Worm (Caenorhabditis elegans) whole organism, young adult: ENCODE data around the gene F32H5.4.

ENCODE experiments used
- C06A6.2 ChIP-seq: fragments of 200-800 bp; sonication (Bioruptor generic); conservative IDR thresholded peaks from 2 replicates; pipeline ENCODE4 v1.3.6; 2022; ENCODE audit warnings: missing genetic modification characterization, missing compliant biosample characterization
- F10E7.11 ChIP-seq: sonication (generic microtip); optimal IDR thresholded peaks from 2 replicates; lab custom pipeline; 2017; ENCODE audit warnings: mild to moderate bottlenecking, missing genetic modification characterization, moderate library complexity, missing compliant biosample characterization
- F22D6.2 ChIP-seq: sonication (generic microtip); optimal IDR thresholded peaks from 2 replicates; lab custom pipeline; 2016; ENCODE audit warnings: mild to moderate bottlenecking, missing genetic modification characterization, missing compliant biosample characterization
- F55B11.4 ChIP-seq: sonication (generic microtip); optimal IDR thresholded peaks from 2 replicates; lab custom pipeline; 2016; ENCODE audit warnings: missing compliant biosample characterization, missing genetic modification characterization, borderline replicate concordance; ENCODE audit not compliant: insufficient read depth
- F57C9.4 ChIP-seq: sonication (generic microtip); optimal IDR thresholded peaks from 2 replicates; lab custom pipeline; 2017; ENCODE audit warnings: mild to moderate bottlenecking, missing genetic modification characterization, missing compliant biosample characterization
- Y53F4B.3 ChIP-seq: fragments of 200-800 bp; sonication (Bioruptor generic); IDR thresholded peaks from 2 replicates; pipeline ENCODE4 v1.3.6; 2022; ENCODE audit warnings: missing genetic modification reagents, missing genetic modification characterization, missing compliant biosample characterization
- ama-1 ChIP-seq, 3 experiments: fragments of 150-350 bp in 1 of 3; sonication (generic microtip) in 2 of 3; optimal IDR thresholded peaks; 2 replicates each; lab custom pipeline; 2014 to 2018; ENCODE audit warnings: missing biosample characterization in 2 of 3, missing genetic modification characterization in 2 of 3, missing genetic modification reagents in 2 of 3
- atf-7 ChIP-seq: sonication (generic microtip); optimal IDR thresholded peaks from 2 replicates; lab custom pipeline; 2017; ENCODE audit warnings: mild to moderate bottlenecking, missing genetic modification characterization, missing compliant biosample characterization
- attf-3 ChIP-seq: fragments of 200-800 bp; sonication (Bioruptor generic); conservative IDR thresholded peaks from 2 replicates; pipeline ENCODE4 v1.3.6; 2022; ENCODE audit warnings: missing genetic modification reagents, missing genetic modification characterization, missing compliant biosample characterization
- ceh-27 ChIP-seq: fragments of 200-800 bp; sonication (Bioruptor generic); optimal IDR thresholded peaks from 2 replicates; lab custom pipeline; 2018; ENCODE audit warnings: mild to moderate bottlenecking, missing genetic modification characterization, moderate library complexity, missing compliant biosample characterization
- ceh-79 ChIP-seq: sonication (generic microtip); optimal IDR thresholded peaks from 2 replicates; lab custom pipeline; 2017; ENCODE audit warnings: mild to moderate bottlenecking, missing genetic modification characterization, missing compliant biosample characterization
- dpl-1 ChIP-seq: fragments of 150-350 bp; optimal IDR thresholded peaks from 2 replicates; lab custom pipeline; 2014; ENCODE audit warnings: missing biosample characterization, missing genetic modification reagents, missing genetic modification characterization
- efl-1 ChIP-seq: fragments of 150-350 bp; optimal IDR thresholded peaks from 2 replicates; lab custom pipeline; 2014; ENCODE audit warnings: missing biosample characterization, missing genetic modification reagents, missing genetic modification characterization
- ekl-4 ChIP-seq: fragments of 200-800 bp; sonication (Bioruptor generic); IDR thresholded peaks from 2 replicates; pipeline ENCODE4 v1.3.6; 2022; ENCODE audit warnings: missing genetic modification reagents, missing genetic modification characterization, missing compliant biosample characterization
- him-1 ChIP-seq: sonication (generic microtip); optimal IDR thresholded peaks from 2 replicates; lab custom pipeline; 2016; ENCODE audit warnings: missing genotype, missing genetic modification reagents, missing genetic modification characterization, missing compliant biosample characterization
- lin-35 ChIP-seq, 3 experiments: fragments of 150-350 bp in 2 of 3; sonication (generic microtip) in 1 of 3; optimal IDR thresholded peaks; 2 replicates each; lab custom pipeline; 2014 to 2018; ENCODE audit warnings: missing biosample characterization in 3 of 3, missing genetic modification characterization in 3 of 3, missing genetic modification reagents in 3 of 3
- lin-54 ChIP-seq: fragments of 200-800 bp; sonication (Bioruptor generic); optimal IDR thresholded peaks from 2 replicates; lab custom pipeline; 2018; ENCODE audit warnings: mild to moderate bottlenecking, missing genetic modification characterization, missing compliant biosample characterization
- lsl-1 ChIP-seq: fragments of 200-800 bp; sonication (Bioruptor generic); optimal IDR thresholded peaks from 2 replicates; lab custom pipeline; 2018; ENCODE audit warnings: mild to moderate bottlenecking, missing genetic modification characterization, moderate library complexity, missing compliant biosample characterization
- lsy-27 ChIP-seq: sonication (generic microtip); optimal IDR thresholded peaks from 2 replicates; lab custom pipeline; 2017; ENCODE audit warnings: missing genetic modification characterization, mild to moderate bottlenecking, missing compliant biosample characterization, antibody characterized with exemption, missing genotype, borderline replicate concordance; ENCODE audit not compliant: insufficient read depth
- madf-6 ChIP-seq: fragments of 200-800 bp; sonication (Bioruptor generic); IDR thresholded peaks from 2 replicates; pipeline ENCODE4 v1.3.6; 2022; ENCODE audit warnings: missing genetic modification reagents, missing genetic modification characterization, missing compliant biosample characterization
- madf-8 ChIP-seq: fragments of 200-800 bp; sonication (Bioruptor generic); conservative IDR thresholded peaks from 2 replicates; pipeline ENCODE4 v1.3.6; 2022; ENCODE audit warnings: missing genetic modification reagents, missing genetic modification characterization, missing compliant biosample characterization
- mel-28 ChIP-seq: sonication (generic microtip); optimal IDR thresholded peaks from 2 replicates; lab custom pipeline; 2016; ENCODE audit warnings: borderline replicate concordance, mild to moderate bottlenecking, missing genetic modification characterization, missing compliant biosample characterization
- nfyb-1 ChIP-seq: fragments of 200-800 bp; sonication (Bioruptor generic); IDR thresholded peaks from 2 replicates; pipeline ENCODE4 v1.3.6; 2022; ENCODE audit warnings: missing genetic modification reagents, missing genetic modification characterization, missing compliant biosample characterization
- rcor-1 ChIP-seq: fragments of 200-800 bp; sonication (Bioruptor generic); IDR thresholded peaks from 2 replicates; pipeline ENCODE4 v1.3.6; 2022; ENCODE audit warnings: missing genetic modification reagents, missing genetic modification characterization, missing compliant biosample characterization
- sdz-38 ChIP-seq: sonication (generic microtip); optimal IDR thresholded peaks from 2 replicates; lab custom pipeline; 2016; ENCODE audit warnings: missing genotype, missing genetic modification characterization, missing compliant biosample characterization
- snpc-4 ChIP-seq, 5 experiments: fragments of 150-350 bp in 1 of 5; sonication (generic microtip) in 4 of 5; optimal IDR thresholded peaks; 2 replicates each; lab custom pipeline; 2014 to 2018; ENCODE audit warnings: missing genetic modification characterization in 5 of 5, missing biosample characterization in 3 of 5, antibody characterized with exemption in 2 of 5, mild to moderate bottlenecking in 2 of 5, missing compliant biosample characterization in 2 of 5, missing genotype in 2 of 5, moderate library complexity in 2 of 5, missing genetic modification reagents in 1 of 5
- somi-1 ChIP-seq: fragments of 200-800 bp; sonication (Bioruptor generic); optimal IDR thresholded peaks from 2 replicates; lab custom pipeline; 2018; ENCODE audit warnings: mild to moderate bottlenecking, missing genetic modification characterization, missing compliant biosample characterization
- sptf-2 ChIP-seq: fragments of 200-800 bp; sonication (Bioruptor generic); optimal IDR thresholded peaks from 2 replicates; lab custom pipeline; 2018; ENCODE audit warnings: mild to moderate bottlenecking, missing genetic modification characterization, missing compliant biosample characterization
- tbx-9 ChIP-seq: sonication (generic microtip); optimal IDR thresholded peaks from 2 replicates; lab custom pipeline; 2016; ENCODE audit warnings: borderline replicate concordance, missing genetic modification characterization, inconsistent platforms, missing compliant biosample characterization
- tlf-1 ChIP-seq: fragments of 200-800 bp; sonication (Bioruptor generic); optimal IDR thresholded peaks from 2 replicates; lab custom pipeline; 2018; ENCODE audit warnings: mild to moderate bottlenecking, missing genetic modification characterization, missing compliant biosample characterization
- unc-130 ChIP-seq: sonication (generic microtip); optimal IDR thresholded peaks from 2 replicates; lab custom pipeline; 2016; ENCODE audit warnings: missing genetic modification reagents, missing genetic modification characterization, missing compliant biosample characterization
- zfh-2 ChIP-seq: fragments of 200-800 bp; sonication (Bioruptor generic); conservative IDR thresholded peaks from 2 replicates; pipeline ENCODE4 v1.3.6; 2022; ENCODE audit warnings: missing genetic modification reagents, missing genetic modification characterization, missing compliant biosample characterization
- ztf-18 ChIP-seq: sonication (generic microtip); optimal IDR thresholded peaks from 2 replicates; lab custom pipeline; 2016; ENCODE audit warnings: missing genotype, mild to moderate bottlenecking, missing genetic modification characterization, missing compliant biosample characterization
- ztf-22 ChIP-seq: fragments of 200-800 bp; sonication (Bioruptor generic); optimal IDR thresholded peaks from 2 replicates; lab custom pipeline; 2018; ENCODE audit warnings: mild to moderate bottlenecking, missing genetic modification characterization, moderate library complexity, missing compliant biosample characterization
- ztf-25 ChIP-seq: fragments of 200-800 bp; sonication (Bioruptor generic); IDR thresholded peaks from 2 replicates; pipeline ENCODE4 v1.3.6; 2022; ENCODE audit warnings: missing genetic modification reagents, missing genetic modification characterization, missing compliant biosample characterization
- ztf-3 ChIP-seq: fragments of 200-800 bp; sonication (Bioruptor generic); optimal IDR thresholded peaks from 2 replicates; lab custom pipeline; 2018; ENCODE audit warnings: mild to moderate bottlenecking, missing genetic modification characterization, missing compliant biosample characterization

Gene F32H5.4

ce11 chrV:13396426-13396825 is 36.1 kb downstream of the F32H5.4 start:
- 0 out of 2 replicates have a peak, but pooled peaks have one; percentile 16 for TF ChIP-seq rcor-1 (GFP tag; lab: Robert Waterston, UW)
- TF ChIP-seq somi-1 (GFP tag; lab: Kevin White, UChicago): peak; percentile 59
- TF ChIP-seq F22D6.2 (tag; lab: Kevin White, UChicago): no peak
- TF ChIP-seq atf-7: no peak
- peak; percentile 8 for TF ChIP-seq ceh-79 (tag; lab: Kevin White, UChicago)
- TF ChIP-seq zfh-2: peak; percentile 67
- TF ChIP-seq ceh-27 (GFP tag; lab: Kevin White, UChicago): peak; percentile 80

DNA sequence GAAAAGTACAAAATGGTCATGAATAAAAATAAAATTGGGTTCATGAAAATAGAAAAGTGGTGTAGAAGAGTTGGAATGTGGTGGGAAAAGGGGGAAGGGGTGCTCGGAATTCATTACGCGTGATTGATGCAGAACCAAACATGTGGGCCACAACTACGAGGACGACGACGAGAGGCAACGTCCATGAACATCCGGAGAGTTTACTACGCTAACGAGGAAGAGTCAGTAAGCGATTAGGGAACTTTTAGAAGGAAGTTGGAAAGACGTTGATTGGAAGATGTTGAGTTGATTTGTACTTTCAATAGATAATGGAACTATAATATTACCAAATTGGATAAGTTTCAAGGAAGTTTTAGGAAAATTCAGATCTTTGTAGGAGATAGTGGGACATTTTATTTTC is 41.3 kb downstream of the F32H5.4 start:
- TF ChIP-seq snpc-4 (GFP tag; optimal IDR thresholded peaks at IDR 0.05; lab: Kevin White, UChicago): no peak
- no peak for TF ChIP-seq snpc-4 (tag; optimal IDR thresholded peaks at IDR 0.05; lab: Kevin White, UChicago)
- no peak for TF ChIP-seq ztf-22 (GFP tag; lab: Kevin White, UChicago)
- no peak for TF ChIP-seq ztf-25 (GFP tag; lab: Robert Waterston, UW)
- TF ChIP-seq ekl-4 (GFP tag; lab: Robert Waterston, UW): no peak
- TF ChIP-seq lin-54 (GFP tag; lab: Kevin White, UChicago): no peak
- no peak for TF ChIP-seq rcor-1 (GFP tag; lab: Robert Waterston, UW)

DNA sequence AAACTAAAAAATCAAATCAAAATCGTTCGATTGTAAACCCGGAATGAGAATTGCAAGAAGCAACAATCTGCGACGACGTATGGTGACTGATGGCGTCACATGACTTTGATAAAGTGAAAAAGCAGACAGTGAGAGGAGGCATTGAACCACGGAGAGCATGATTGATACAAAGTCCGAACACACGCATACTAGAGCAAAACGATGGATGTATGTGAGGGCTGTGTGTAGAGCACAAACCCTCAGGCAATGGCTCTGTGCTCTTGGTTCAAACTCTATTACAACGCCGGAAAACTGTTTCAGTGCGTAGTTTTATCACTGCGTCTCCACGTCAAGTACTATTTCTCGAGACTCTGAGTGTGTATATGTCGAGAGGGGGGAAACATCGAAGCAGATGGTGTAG is 42.2 kb downstream of the F32H5.4 start:
- TF ChIP-seq somi-1 (GFP tag; lab: Kevin White, UChicago): peak; percentile 24
- TF ChIP-seq sptf-2 (GFP tag; lab: Kevin White, UChicago): no peak
- no peak for TF ChIP-seq F10E7.11 (tag; lab: Kevin White, UChicago)
- no peak for TF ChIP-seq ama-1 (optimal IDR thresholded peaks at IDR 0.05; lab: Kevin White, UChicago)
- no peak for TF ChIP-seq ama-1 (GFP tag; optimal IDR thresholded peaks at IDR 0.05; lab: Kevin White, UChicago)
- TF ChIP-seq sdz-38 (tag; lab: Kevin White, UChicago): no peak

ce11 chrV:13406032-13406431 is 45.7 kb downstream of the F32H5.4 start, which contains the start of gene cutl-1:
Gene cutl-1 (minus strand): TSS chrV:13406114.
- no peak for TF ChIP-seq him-1 (tag; lab: Kevin White, UChicago)
- peak; percentile 49 for TF ChIP-seq lsl-1 (GFP tag; lab: Kevin White, UChicago)
- TF ChIP-seq madf-6 (GFP tag; lab: Robert Waterston, UW): peak; percentile 73
- peak; percentile 60 for TF ChIP-seq madf-8 (GFP tag; lab: Robert Waterston, UW)
- peak; percentile 89 for TF ChIP-seq attf-3
- TF ChIP-seq, all 124 proteins: peak for 4

- TF ChIP-seq dpl-1 (GFP tag; lab: Kevin White, UChicago): no peak
- no peak for TF ChIP-seq lsy-27
- TF ChIP-seq unc-130: no peak
- no peak for TF ChIP-seq mel-28 (tag; lab: Kevin White, UChicago)
- no peak for TF ChIP-seq nfyb-1 (GFP tag; lab: Robert Waterston, UW)
- no peak for TF ChIP-seq ama-1 (optimal IDR thresholded peaks at IDR 0.05; lab: Kevin White, UChicago)
- TF ChIP-seq ama-1 (GFP tag; optimal IDR thresholded peaks at IDR 0.05; lab: Kevin White, UChicago): no peak
- TF ChIP-seq ztf-18: no peak
- TF ChIP-seq lin-54 (GFP tag; lab: Kevin White, UChicago): no peak
- no peak for TF ChIP-seq F57C9.4 (tag; lab: Kevin White, UChicago)
- no peak for TF ChIP-seq lin-35 (GFP tag; optimal IDR thresholded peaks at IDR 0.05; lab: Kevin White, UChicago)
- TF ChIP-seq efl-1 (GFP tag; lab: Kevin White, UChicago): no peak
- no peak for TF ChIP-seq Y53F4B.3 (GFP tag; lab: Robert Waterston, UW)
- no peak for TF ChIP-seq C06A6.2 (GFP tag; lab: Robert Waterston, UW)
- TF ChIP-seq F55B11.4 (tag; lab: Kevin White, UChicago): no peak
- TF ChIP-seq ztf-3 (GFP tag; lab: Kevin White, UChicago): no peak
- TF ChIP-seq tbx-9 (tag; lab: Kevin White, UChicago): no peak
- TF ChIP-seq tlf-1 (GFP tag; lab: Kevin White, UChicago): no peak
Observed at ce11 chrV:13406511-13406910, 46.2 kb downstream of the F32H5.4 start, which contains the start of gene F53F1.2. Gene F53F1.2 (plus strand): TSS chrV:13406816.
